Worm (Caenorhabditis elegans) whole organism, L2 larva: Measurements from ENCODE around the gene str-77.

ENCODE experiments used
- ceh-82 ChIP-seq: fragments of 150-350 bp; optimal IDR thresholded peaks from 2 replicates; lab custom pipeline; 2014; ENCODE audit warnings: missing biosample characterization, missing genetic modification characterization
- ztf-1 ChIP-seq: fragments of 200-800 bp; sonication (Bioruptor generic); conservative IDR thresholded peaks from 2 replicates; pipeline ENCODE4 v1.3.6; 2022; ENCODE audit warnings: missing genetic modification characterization, missing compliant biosample characterization

DNA sequence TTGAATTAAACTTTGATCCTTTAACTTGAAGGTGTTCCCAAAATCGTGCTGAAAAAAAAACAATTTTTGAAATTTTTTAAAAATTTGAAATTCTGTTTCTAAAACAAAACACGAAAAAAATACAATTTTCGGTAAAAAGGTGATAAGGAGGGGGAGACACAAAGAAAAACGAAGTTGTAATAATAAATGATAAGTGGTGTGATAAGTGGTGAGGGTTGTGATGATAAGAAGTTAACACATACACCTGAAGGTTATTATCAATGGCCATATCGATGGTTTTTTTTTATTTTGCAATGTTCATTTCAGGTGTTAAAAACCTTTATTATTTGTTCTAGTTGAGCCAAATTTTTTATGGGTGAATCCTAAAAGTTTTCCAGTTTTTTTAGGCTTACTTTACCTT is 4.4 kb upstream of the str-77 start, which contains the start of gene twk-33:
- no peak for TF ChIP-seq ztf-1 (GFP tag; lab: Robert Waterston, UW)
- no peak for TF ChIP-seq ceh-82 (tag; lab: Kevin White, UChicago)
